Worm (Caenorhabditis elegans) whole organism, L4 larva: ENCODE data around the gene mig-39.

Experiments used
- Y75B8A.6 ChIP-seq: fragments of 200-800 bp; sonication (Bioruptor generic); IDR thresholded peaks from 2 replicates; pipeline ENCODE4 v1.3.6; 2022; ENCODE audit warnings: missing genetic modification reagents, missing genetic modification characterization, missing compliant biosample characterization
- aha-1 ChIP-seq: fragments of 150-350 bp; peaks from one replicate; lab custom pipeline; 2014; ENCODE audit warnings: missing biosample characterization, missing genetic modification characterization
- aly-2 ChIP-seq: sonication (generic microtip); optimal IDR thresholded peaks from 2 replicates; lab custom pipeline; 2018; ENCODE audit warnings: missing biosample characterization, missing genetic modification characterization
- ceh-32 ChIP-seq: sonication (generic microtip); optimal IDR thresholded peaks from 2 replicates; lab custom pipeline; 2016; ENCODE audit warnings: mild to moderate bottlenecking, missing genetic modification characterization, missing compliant biosample characterization; ENCODE audit not compliant: poor library complexity
- ctbp-1 ChIP-seq: fragments of 200-800 bp; sonication (Bioruptor generic); IDR thresholded peaks from 2 replicates; pipeline ENCODE4 v1.3.6; 2022; ENCODE audit warnings: missing genetic modification reagents, missing genetic modification characterization, missing compliant biosample characterization
- nhr-11 ChIP-seq: fragments of 150-350 bp; optimal IDR thresholded peaks from 2 replicates; lab custom pipeline; 2014; ENCODE audit warnings: missing biosample characterization, missing genetic modification characterization
- nhr-77 ChIP-seq: fragments of 150-350 bp; optimal IDR thresholded peaks from 2 replicates; lab custom pipeline; 2014; ENCODE audit warnings: missing biosample characterization, missing genetic modification characterization
- unc-39 ChIP-seq: sonication (generic microtip); optimal IDR thresholded peaks from 2 replicates; lab custom pipeline; 2017; ENCODE audit warnings: missing biosample characterization, missing genetic modification characterization
- unc-62 ChIP-seq, 3 experiments: fragments of 150-350 bp in 1 of 3; sonication (generic microtip); optimal IDR thresholded peaks in 2 of 3; peaks in 1 of 3; 1 replicate in 1 of 3; 2 replicates in 2 of 3; lab custom pipeline; 2014 to 2017; ENCODE audit warnings: missing biosample characterization in 3 of 3, missing genetic modification characterization in 3 of 3, missing genetic modification reagents in 3 of 3, missing genotype in 1 of 3
- zag-1 ChIP-seq: fragments of 150-350 bp; optimal IDR thresholded peaks from 2 replicates; lab custom pipeline; 2014; ENCODE audit warnings: missing biosample characterization, missing genetic modification characterization

ce11 chrIII:8483853-8484252 lies 17.0 kb downstream of the mig-39 start, which contains the start of gene F42H10.3:
- TF ChIP-seq ctbp-1 (no peak), zag-1 (tag; lab: Kevin White, UChicago) (no peak), nhr-11 (tag; lab: Kevin White, UChicago) (no peak), Y75B8A.6 (no peak), unc-62 (GFP tag; optimal IDR thresholded peaks at IDR 0.05 in 1 of 2; lab: Kevin White, UChicago) (no peak), unc-62 (tag; optimal IDR thresholded peaks at IDR 0.05; lab: Kevin White, UChicago) (no peak), aha-1 (tag; lab: Kevin White, UChicago) (no peak), nhr-77 (tag; lab: Kevin White, UChicago) (no peak), aly-2 (tag; lab: Kevin White, UChicago) (no peak), ceh-32 (tag; lab: Kevin White, UChicago) (no peak), unc-39 (no peak)
